Worm (Caenorhabditis elegans) whole organism, L4/young adult: ENCODE measurements around the gene gfl-1.
A peak's percentile ranks its signal among the peaks of the same experiment; 100 is the strongest.

Experiments used
- W03F9.2 ChIP-seq: fragments of 150-350 bp; optimal IDR thresholded peaks from 2 replicates; lab custom pipeline; 2014; ENCODE audit warnings: missing biosample characterization, missing genetic modification characterization
- dao-5 ChIP-seq: sonication (generic microtip); optimal IDR thresholded peaks from 2 replicates; lab custom pipeline; 2016; ENCODE audit warnings: missing genotype, missing genetic modification characterization, moderate library complexity, missing compliant biosample characterization
- him-1 ChIP-seq: sonication (generic microtip); optimal IDR thresholded peaks from 2 replicates; lab custom pipeline; 2016; ENCODE audit warnings: missing genotype, missing genetic modification reagents, missing genetic modification characterization, missing compliant biosample characterization

gfl-1 gene

DNA sequence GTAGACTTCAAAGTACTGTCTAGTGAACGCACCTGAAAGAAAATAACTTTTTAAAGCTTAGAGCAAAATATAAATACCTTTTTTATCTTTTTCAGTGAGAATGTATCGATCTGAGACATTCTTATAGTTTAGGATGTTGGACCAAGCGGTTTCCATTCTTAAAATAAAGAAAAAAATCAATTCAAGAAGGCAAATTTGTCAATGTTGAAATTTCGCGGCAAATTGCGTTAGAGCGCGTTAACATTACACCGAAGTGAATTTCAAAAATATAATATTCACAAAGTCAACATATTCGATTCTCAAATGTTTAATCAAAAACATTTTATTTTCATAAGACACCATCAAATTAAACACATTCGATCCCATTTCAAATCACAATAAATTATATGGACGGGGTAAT lies 40.6 kb downstream of the gfl-1 start, which contains the start of gene F12F6.7:
Gene F12F6.7, minus strand, starts transcription at position 157 of the 400 bp plus-strand sequence.
- TF ChIP-seq dao-5 = no peak
- no peak for TF ChIP-seq him-1 (tag; lab: Kevin White, UChicago)
- no peak for TF ChIP-seq W03F9.2 (tag; lab: Kevin White, UChicago)

DNA sequence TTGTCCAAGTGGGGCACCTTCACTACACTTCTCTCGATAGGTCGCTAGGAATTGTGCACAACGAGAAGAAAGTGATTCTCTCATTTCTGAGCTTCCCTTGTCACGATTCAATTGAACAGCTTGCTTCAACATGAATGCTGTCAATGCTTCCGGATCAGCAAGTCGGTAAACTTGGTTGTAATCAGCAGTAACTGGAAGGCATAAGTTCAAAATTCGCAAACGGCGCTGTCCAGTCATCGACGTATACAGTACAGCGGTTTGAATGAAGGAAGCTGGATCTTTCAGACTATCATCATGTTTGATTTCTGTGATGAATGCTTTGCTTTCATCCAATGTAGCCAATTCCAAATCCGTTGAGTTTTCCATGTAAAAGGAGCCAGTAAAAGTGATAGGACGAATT lies 42.0 kb downstream of the gfl-1 start:
- TF ChIP-seq him-1 (tag; lab: Kevin White, UChicago) (no peak), dao-5 (no peak)

DNA sequence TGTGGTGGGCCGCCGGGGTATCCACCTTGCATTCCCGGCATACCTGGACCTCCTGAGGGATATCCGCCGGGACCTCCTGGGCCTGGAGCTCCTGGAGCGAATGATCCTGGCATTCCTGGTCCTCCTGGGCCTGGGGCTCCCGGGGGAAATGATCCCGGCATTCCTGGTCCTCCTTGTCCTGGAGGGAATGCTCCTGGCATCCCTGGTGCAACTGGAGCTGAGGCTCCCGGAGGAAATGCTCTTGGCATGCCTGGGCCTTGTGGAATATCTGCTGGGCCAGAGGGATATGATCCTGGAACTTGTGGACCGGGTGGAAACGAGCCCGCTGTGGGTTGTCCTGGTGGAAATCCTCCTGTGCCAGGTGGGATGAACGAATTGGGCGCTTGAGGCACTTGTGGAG lies 43.9 kb downstream of the gfl-1 start:
- no peak for TF ChIP-seq dao-5
- TF ChIP-seq W03F9.2 (tag; lab: Kevin White, UChicago) = no peak
- no peak for TF ChIP-seq him-1 (tag; lab: Kevin White, UChicago)

DNA sequence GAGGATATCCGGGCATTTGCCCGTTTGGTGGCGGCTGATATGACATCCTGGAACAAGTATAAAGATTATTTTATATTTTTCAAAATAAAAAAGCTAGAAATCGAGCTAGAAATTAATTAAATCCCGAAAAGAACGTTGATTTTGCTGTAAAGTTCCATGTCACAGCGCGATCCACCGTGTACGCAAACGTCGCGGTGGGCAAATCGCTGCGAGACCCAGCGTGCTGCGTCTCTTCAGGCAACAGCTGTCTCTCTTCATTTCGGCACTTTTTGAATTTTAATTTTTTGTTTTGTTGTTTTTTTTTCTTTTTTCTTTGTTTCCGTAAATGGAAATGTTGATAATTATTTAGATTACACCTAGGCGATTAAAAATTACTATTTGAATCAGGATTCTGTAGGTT lies 45.1 kb downstream of the gfl-1 start, which contains the start of gene sec-24.1:
Gene sec-24.1, minus strand, starts transcription at position 49 of the 400 bp plus-strand sequence.
- no peak for TF ChIP-seq dao-5
- TF ChIP-seq him-1 (tag; lab: Kevin White, UChicago) = peak; percentile 65
- TF ChIP-seq W03F9.2 (tag; lab: Kevin White, UChicago) = peak; percentile 83

- TF ChIP-seq W03F9.2 (tag; lab: Kevin White, UChicago) = no peak
- no peak for TF ChIP-seq him-1 (tag; lab: Kevin White, UChicago)
- TF ChIP-seq dao-5 = no peak
Measured at ce11 chrIV:11568249-11568940, 47.3 kb downstream of the gfl-1 start.

- TF ChIP-seq him-1 (tag; lab: Kevin White, UChicago) = no peak
- no peak for TF ChIP-seq W03F9.2 (tag; lab: Kevin White, UChicago)
- no peak for TF ChIP-seq dao-5
Measured at ce11 chrIV:11569795-11570194, 48.7 kb downstream of the gfl-1 start.

DNA sequence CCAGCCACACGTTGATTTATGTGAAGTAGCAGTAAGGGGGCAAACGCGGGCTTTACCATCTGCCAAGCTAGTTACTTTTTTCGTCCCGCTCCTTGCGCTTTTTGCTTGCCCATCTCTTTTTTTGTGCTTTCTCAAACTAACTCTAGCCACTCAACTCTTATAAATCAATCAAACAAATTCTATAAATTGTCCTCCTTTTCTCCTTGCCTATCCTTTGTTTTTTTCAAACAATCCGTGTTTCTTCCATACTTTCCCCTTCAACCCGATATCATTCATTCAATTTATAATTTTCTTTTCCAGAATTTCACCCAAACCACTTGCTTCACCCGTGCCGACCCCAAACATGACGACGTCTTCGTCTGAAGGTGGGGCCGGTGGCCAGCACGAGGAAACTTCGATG lies 49.1 kb downstream of the gfl-1 start, which contains the start of gene srgp-1:
Gene srgp-1, plus strand, starts transcription at position 301 of the 400 bp plus-strand sequence.
- no peak for TF ChIP-seq W03F9.2 (tag; lab: Kevin White, UChicago)
- TF ChIP-seq him-1 (tag; lab: Kevin White, UChicago) = no peak
- no peak for TF ChIP-seq dao-5

DNA sequence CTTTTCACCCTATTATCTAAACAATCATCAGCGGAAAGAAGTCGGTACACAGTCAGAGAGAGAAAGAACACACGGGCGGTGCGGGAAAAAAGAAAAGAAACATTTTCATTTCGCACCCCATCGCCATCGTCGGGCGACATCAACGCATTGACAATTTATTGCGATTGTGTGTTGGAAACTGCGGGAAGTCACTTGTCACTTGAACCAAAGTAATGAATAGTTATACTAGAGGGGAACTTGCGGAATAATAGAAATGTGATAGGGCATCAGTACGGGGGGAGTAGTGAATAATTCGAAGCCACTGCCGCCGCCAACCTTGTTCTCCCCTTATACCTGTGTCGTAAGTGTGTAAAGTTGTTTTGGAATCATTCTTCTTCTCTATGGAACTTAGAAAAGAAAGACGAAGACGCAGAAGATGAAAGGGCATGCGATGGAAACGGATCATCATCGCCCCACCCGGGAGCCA lies 50.3 kb downstream of the gfl-1 start:
- TF ChIP-seq him-1 (tag; lab: Kevin White, UChicago) (no peak), W03F9.2 (tag; lab: Kevin White, UChicago) (no peak), dao-5 (no peak)
